Fruit fly (Drosophila melanogaster) whole organism, prepupa: ENCODE measurements around the gene hiw.

ENCODE experiments used
- Smox ChIP-seq: fragments of 200-800 bp; sonication (Bioruptor generic); optimal IDR thresholded peaks from 3 replicates; lab custom pipeline; 2016; ENCODE audit warnings: missing biosample characterization, missing genetic modification characterization
- achi ChIP-seq: fragments of 200-800 bp; sonication (Bioruptor generic); optimal IDR thresholded peaks from 3 replicates; lab custom pipeline; 2016; ENCODE audit warnings: missing biosample characterization, missing genetic modification characterization

DNA sequence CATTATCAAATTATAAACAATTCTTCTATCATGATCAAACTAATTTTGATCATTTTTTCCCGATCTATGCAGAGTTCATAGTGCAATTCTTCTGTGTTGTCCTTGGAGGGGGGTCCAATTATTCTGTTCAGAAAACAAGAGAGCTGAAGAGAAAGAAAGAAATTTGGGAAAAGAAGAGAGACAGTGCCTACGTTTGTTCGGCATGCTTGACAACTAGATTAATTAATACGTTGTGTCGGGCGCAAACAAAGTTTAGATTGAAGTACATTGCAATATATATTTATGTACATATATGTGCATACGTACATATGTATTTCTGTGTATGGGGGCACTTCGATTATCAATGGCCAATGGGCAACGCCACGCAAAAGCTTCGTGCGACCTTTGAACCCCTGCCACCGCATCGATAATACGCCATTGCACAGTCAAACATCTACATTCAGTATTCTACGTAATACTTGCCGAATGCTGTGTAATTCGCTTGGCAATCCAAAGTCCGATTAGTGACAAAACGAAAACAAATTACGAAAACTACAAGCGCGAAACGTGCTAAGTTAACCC lies 14.4 kb upstream of the hiw start:
- TF ChIP-seq Smox (GFP tag; lab: Kevin White, UChicago) (no peak), achi (no peak)
